Worm (Caenorhabditis elegans) whole organism, late embryonic: ENCODE measurements around the gene lin-38.

ENCODE experiments used
- ama-1 ChIP-seq: fragments of 150-350 bp; optimal IDR thresholded peaks from 2 replicates; lab custom pipeline; 2014
- ceh-18 ChIP-seq: sonication (generic microtip); optimal IDR thresholded peaks from 2 replicates; lab custom pipeline; 2016; ENCODE audit warnings: missing genetic modification characterization, missing compliant biosample characterization
- dmd-4 ChIP-seq: sonication (generic microtip); optimal IDR thresholded peaks from 2 replicates; lab custom pipeline; 2016; ENCODE audit warnings: borderline replicate concordance, missing genetic modification characterization, missing compliant biosample characterization
- dve-1 ChIP-seq: sonication (generic microtip); optimal IDR thresholded peaks from 2 replicates; lab custom pipeline; 2017; ENCODE audit warnings: antibody characterized with exemption, mild to moderate bottlenecking, missing genetic modification characterization, missing compliant biosample characterization
- fkh-10 ChIP-seq: fragments of 150-350 bp; optimal IDR thresholded peaks from 2 replicates; lab custom pipeline; 2014; ENCODE audit warnings: missing biosample characterization, missing genetic modification reagents, missing genetic modification characterization
- gmeb-2 ChIP-seq: sonication (generic microtip); optimal IDR thresholded peaks from 2 replicates; lab custom pipeline; 2016; ENCODE audit warnings: missing genetic modification characterization, inconsistent platforms, missing compliant biosample characterization
- hlh-30 ChIP-seq: sonication (generic microtip); optimal IDR thresholded peaks from 2 replicates; lab custom pipeline; 2017; ENCODE audit warnings: antibody characterized with exemption, missing genetic modification characterization, missing compliant biosample characterization; ENCODE audit not compliant: insufficient read depth
- pax-1 ChIP-seq: fragments of 150-350 bp; optimal IDR thresholded peaks from 2 replicates; lab custom pipeline; 2014; ENCODE audit warnings: missing biosample characterization, missing genetic modification characterization
- ref-2 ChIP-seq: sonication (generic microtip); optimal IDR thresholded peaks from 2 replicates; lab custom pipeline; 2016; ENCODE audit warnings: missing genetic modification characterization, missing compliant biosample characterization
- sox-4 ChIP-seq: sonication (generic microtip); optimal IDR thresholded peaks from 2 replicates; lab custom pipeline; 2017; ENCODE audit warnings: mild to moderate bottlenecking, missing genetic modification characterization, inconsistent platforms, missing compliant biosample characterization
- zip-5 ChIP-seq: sonication (generic microtip); optimal IDR thresholded peaks from 2 replicates; lab custom pipeline; 2016; ENCODE audit warnings: missing genetic modification characterization, missing compliant biosample characterization

- TF ChIP-seq dve-1 (tag; lab: Kevin White, UChicago) = no peak
- TF ChIP-seq sox-4 = no peak
- no peak for TF ChIP-seq pax-1 (tag; lab: Kevin White, UChicago)
- TF ChIP-seq gmeb-2 (tag; lab: Kevin White, UChicago) = no peak
- TF ChIP-seq dmd-4 = no peak
- no peak for TF ChIP-seq ref-2
- TF ChIP-seq ama-1 (lab: Kevin White, UChicago) = no peak
- TF ChIP-seq zip-5 = no peak
- TF ChIP-seq fkh-10 (GFP tag; lab: Kevin White, UChicago) = no peak
- no peak for TF ChIP-seq ceh-18 (tag; lab: Kevin White, UChicago)
- TF ChIP-seq hlh-30 (tag; lab: Kevin White, UChicago) = no peak
These were observed 56.5 kb downstream of the lin-38 start, which contains the start of gene tag-10 for ce11 chrII:13632238-13632637.
